Fruit fly (Drosophila melanogaster) whole organism, prepupa: ENCODE data around the gene CG42390.
A peak's percentile ranks its signal among the peaks of the same experiment; 100 is the strongest.

Source experiments
- Blimp-1 ChIP-seq: fragments of 200-800 bp; sonication (Bioruptor generic); optimal IDR thresholded peaks from 3 replicates; lab custom pipeline; 2017; ENCODE audit warnings: missing biosample characterization, missing genetic modification characterization, mild to moderate bottlenecking, moderate library complexity, missing genetic modification reagents
- CG10631 ChIP-seq: fragments of 200-800 bp; sonication (Bioruptor generic); optimal IDR thresholded peaks from 2 replicates; lab custom pipeline; 2016; ENCODE audit warnings: missing biosample characterization, missing genetic modification characterization
- CG10669 ChIP-seq: fragments of 200-800 bp; sonication (Bioruptor generic); optimal IDR thresholded peaks from 3 replicates; lab custom pipeline; 2018; ENCODE audit warnings: missing biosample characterization, mild to moderate bottlenecking, missing genetic modification characterization, moderate library complexity
- CG11762 ChIP-seq: fragments of 200-800 bp; sonication (Bioruptor generic); optimal IDR thresholded peaks from 3 replicates; lab custom pipeline; 2016; ENCODE audit warnings: missing biosample characterization, missing genetic modification characterization; ENCODE audit not compliant: insufficient read depth
- CG11902 ChIP-seq: fragments of 200-800 bp; sonication (Bioruptor generic); optimal IDR thresholded peaks from 3 replicates; lab custom pipeline; 2016; ENCODE audit warnings: missing biosample characterization, missing genetic modification characterization
- CG15336 ChIP-seq: fragments of 200-800 bp; sonication (Bioruptor generic); IDR thresholded peaks from 2 replicates; pipeline ENCODE4 v1.3.6; 2022; ENCODE audit warnings: missing biosample characterization, missing genetic modification characterization
- CG1621 ChIP-seq: fragments of 200-800 bp; sonication (Bioruptor generic); optimal IDR thresholded peaks from 3 replicates; lab custom pipeline; 2018; ENCODE audit warnings: missing biosample characterization, mild to moderate bottlenecking, missing genetic modification characterization
- CG34406 ChIP-seq: fragments of 200-800 bp; sonication (Bioruptor generic); optimal IDR thresholded peaks from 3 replicates; lab custom pipeline; 2016; ENCODE audit warnings: missing biosample characterization, missing genetic modification characterization
- CG6163 ChIP-seq: fragments of 200-800 bp; sonication (Bioruptor generic); IDR thresholded peaks from 3 replicates; pipeline ENCODE4 v1.3.6; 2022; ENCODE audit warnings: missing biosample characterization, missing genetic modification characterization
- CG6276 ChIP-seq: fragments of 200-800 bp; sonication (Bioruptor generic); optimal IDR thresholded peaks from 2 replicates; lab custom pipeline; 2017; ENCODE audit warnings: missing biosample characterization, mild to moderate bottlenecking, missing genetic modification characterization
- CG6792 ChIP-seq: fragments of 200-800 bp; sonication (Bioruptor generic); optimal IDR thresholded peaks from 3 replicates; lab custom pipeline; 2016; ENCODE audit warnings: missing biosample characterization, missing genetic modification characterization
- CG6808 ChIP-seq: fragments of 200-800 bp; sonication (Bioruptor generic); optimal IDR thresholded peaks from 3 replicates; lab custom pipeline; 2017; ENCODE audit warnings: missing biosample characterization, missing genetic modification characterization, mild to moderate bottlenecking, moderate library complexity, missing genetic modification reagents
- CG6854 ChIP-seq: fragments of 200-800 bp; sonication (Bioruptor generic); optimal IDR thresholded peaks from 2 replicates; lab custom pipeline; 2017; ENCODE audit warnings: missing biosample characterization, mild to moderate bottlenecking, missing genetic modification characterization
- CG7368 ChIP-seq: fragments of 200-800 bp; sonication (Bioruptor generic); optimal IDR thresholded peaks from 3 replicates; lab custom pipeline; 2016; ENCODE audit warnings: missing biosample characterization, missing genetic modification characterization
- CG8119 ChIP-seq: fragments of 200-800 bp; sonication (Bioruptor generic); IDR thresholded peaks from 3 replicates; pipeline ENCODE4 v1.3.6; 2022; ENCODE audit warnings: missing biosample characterization, missing genetic modification characterization
- CG8319 ChIP-seq: fragments of 200-800 bp; sonication (Bioruptor generic); optimal IDR thresholded peaks from 3 replicates; lab custom pipeline; 2016; ENCODE audit warnings: missing biosample characterization, missing genetic modification characterization
- CG8632 ChIP-seq: fragments of 200-800 bp; sonication (Bioruptor generic); optimal IDR thresholded peaks from 3 replicates; lab custom pipeline; 2016; ENCODE audit warnings: missing biosample characterization, missing genetic modification characterization
- CG9139 ChIP-seq: fragments of 200-800 bp; sonication (Bioruptor generic); optimal IDR thresholded peaks from 3 replicates; lab custom pipeline; 2017; ENCODE audit warnings: missing biosample characterization, mild to moderate bottlenecking, missing genetic modification characterization
- Eip75B ChIP-seq: fragments of 200-800 bp; sonication (Bioruptor generic); optimal IDR thresholded peaks from 3 replicates; lab custom pipeline; 2016; ENCODE audit warnings: missing biosample characterization, missing genetic modification characterization
- Eip78C ChIP-seq: fragments of 200-800 bp; sonication (Bioruptor generic); peaks from one replicate; lab custom pipeline; 2016; ENCODE audit warnings: missing biosample characterization, missing genetic modification characterization
- Eip93F ChIP-seq: fragments of 200-800 bp; sonication (Bioruptor generic); optimal IDR thresholded peaks from 2 replicates; lab custom pipeline; 2016; ENCODE audit warnings: missing biosample characterization, mild to moderate bottlenecking, missing genetic modification characterization
- Ets21C ChIP-seq: fragments of 200-800 bp; sonication (Bioruptor generic); optimal IDR thresholded peaks from 3 replicates; lab custom pipeline; 2016; ENCODE audit warnings: missing biosample characterization, missing genetic modification characterization
- Hr38 ChIP-seq: sonication (Bioruptor generic); optimal IDR thresholded peaks from 2 replicates; lab custom pipeline; 2016; ENCODE audit warnings: missing biosample characterization, missing genetic modification characterization
- Hr39 ChIP-seq: fragments of 200-800 bp; sonication (Bioruptor generic); optimal IDR thresholded peaks from 2 replicates; lab custom pipeline; 2016; ENCODE audit warnings: missing biosample characterization, missing genetic modification characterization
- Hr4 ChIP-seq: fragments of 200-800 bp; sonication (Bioruptor generic); optimal IDR thresholded peaks from 3 replicates; lab custom pipeline; 2016; ENCODE audit warnings: missing biosample characterization, missing genetic modification characterization
- Lpt ChIP-seq: fragments of 200-800 bp; sonication (Bioruptor generic); optimal IDR thresholded peaks from 3 replicates; lab custom pipeline; 2016; ENCODE audit warnings: missing biosample characterization, missing genetic modification characterization
- Met ChIP-seq: fragments of 200-800 bp; sonication (Bioruptor generic); optimal IDR thresholded peaks from 3 replicates; lab custom pipeline; 2016; ENCODE audit warnings: missing biosample characterization, missing genetic modification characterization
- Sox102F ChIP-seq: fragments of 200-800 bp; sonication (Bioruptor generic); optimal IDR thresholded peaks from 2 replicates; lab custom pipeline; 2016; ENCODE audit warnings: missing biosample characterization, mild to moderate bottlenecking, missing genetic modification characterization
- Sox14 ChIP-seq: fragments of 200-800 bp; sonication (Bioruptor generic); optimal IDR thresholded peaks from 3 replicates; lab custom pipeline; 2016; ENCODE audit warnings: missing biosample characterization, missing genetic modification characterization
- Sox15 ChIP-seq: fragments of 200-800 bp; sonication (Bioruptor generic); optimal IDR thresholded peaks from 3 replicates; lab custom pipeline; 2016; ENCODE audit warnings: missing biosample characterization, missing genetic modification characterization
- achi ChIP-seq: fragments of 200-800 bp; sonication (Bioruptor generic); optimal IDR thresholded peaks from 3 replicates; lab custom pipeline; 2016; ENCODE audit warnings: missing biosample characterization, missing genetic modification characterization
- dac ChIP-seq: fragments of 200-800 bp; sonication (Bioruptor generic); optimal IDR thresholded peaks from 2 replicates; lab custom pipeline; 2017; ENCODE audit warnings: missing biosample characterization, mild to moderate bottlenecking, missing genetic modification characterization
- esn ChIP-seq: fragments of 200-800 bp; sonication (Bioruptor generic); optimal IDR thresholded peaks from 2 replicates; lab custom pipeline; 2016; ENCODE audit warnings: missing biosample characterization, mild to moderate bottlenecking, missing genetic modification characterization, moderate library complexity
- lz ChIP-seq: fragments of 200-800 bp; sonication (Bioruptor generic); optimal IDR thresholded peaks from 3 replicates; lab custom pipeline; 2016; ENCODE audit warnings: missing biosample characterization, missing genetic modification characterization
- pdm3 ChIP-seq: fragments of 200-800 bp; sonication (Bioruptor generic); optimal IDR thresholded peaks from 3 replicates; lab custom pipeline; 2016; ENCODE audit warnings: missing biosample characterization, missing genetic modification characterization
- salr ChIP-seq, 2 experiments: fragments of 200-800 bp; sonication (Bioruptor generic); optimal IDR thresholded peaks; 3 replicates each; lab custom pipeline; 2016 to 2018; ENCODE audit warnings: missing biosample characterization in 2 of 2, missing genetic modification characterization in 2 of 2, mild to moderate bottlenecking in 1 of 2
- spab ChIP-seq: fragments of 200-800 bp; sonication (Bioruptor generic); optimal IDR thresholded peaks from 2 replicates; lab custom pipeline; 2017; ENCODE audit warnings: missing biosample characterization, mild to moderate bottlenecking, missing genetic modification characterization, missing genetic modification reagents
- ss ChIP-seq, 2 experiments: fragments of 200-800 bp; sonication (Bioruptor generic); optimal IDR thresholded peaks; 2 replicates in 1 of 2; 3 replicates in 1 of 2; lab custom pipeline; 2017 to 2018; ENCODE audit warnings: mild to moderate bottlenecking in 2 of 2, missing biosample characterization in 2 of 2, missing genetic modification characterization in 2 of 2, moderate library complexity in 1 of 2
- topi ChIP-seq: fragments of 200-800 bp; sonication (Bioruptor generic); optimal IDR thresholded peaks from 3 replicates; lab custom pipeline; 2016; ENCODE audit warnings: missing biosample characterization, missing genetic modification characterization

CG42390 gene

dm6 chr3R:22158243-22158642 lies 38.4 kb downstream of the CG42390 start (continued):
- TF ChIP-seq CG10669 (GFP tag; lab: Kevin White, UChicago) (peak; percentile 36), Blimp-1 (GFP tag; lab: Kevin White, UChicago) (no peak), CG6792 (GFP tag; lab: Kevin White, UChicago) (peak; percentile 23), topi (GFP tag; lab: Kevin White, UChicago) (peak; percentile 1), CG11762 (GFP tag; lab: Kevin White, UChicago) (peak; percentile 5), ss (GFP tag; optimal IDR thresholded peaks at IDR 0.05; lab: Kevin White, UChicago) (peak in 1 of 2 experiments; percentile 59), achi (GFP tag; lab: Kevin White, UChicago) (peak; percentile 35), Sox15 (GFP tag; lab: Kevin White, UChicago) (no peak), Hr38 (GFP tag; lab: Kevin White, UChicago) (no peak), Hr4 (no peak), Hr39 (GFP tag; lab: Kevin White, UChicago) (no peak), Sox14 (peak; percentile 47), CG6854 (no peak), pdm3 (GFP tag; lab: Kevin White, UChicago) (peak; percentile 30), Sox102F (GFP tag; lab: Kevin White, UChicago) (no peak), CG8119 (GFP tag; lab: Robert Waterston, UW) (peak; percentile 54; the same call in 2 of the 3 replicates), esn (GFP tag; lab: Kevin White, UChicago) (no peak), Eip75B (GFP tag; lab: Kevin White, UChicago) (peak; percentile 68), Eip93F (GFP tag; lab: Kevin White, UChicago) (no peak), CG8319 (GFP tag; lab: Kevin White, UChicago) (no peak), CG8632 (no peak), CG6276 (GFP tag; lab: Kevin White, UChicago) (peak; percentile 13), Lpt (peak; percentile 4), CG7368 (GFP tag; lab: Kevin White, UChicago) (no peak), Ets21C (GFP tag; lab: Kevin White, UChicago) (no peak), CG34406 (no peak), Eip78C (GFP tag; lab: Kevin White, UChicago) (peak; percentile 86), spab (GFP tag; lab: Kevin White, UChicago) (peak; percentile 49), CG11902 (GFP tag; lab: Kevin White, UChicago) (no peak), salr (GFP tag; optimal IDR thresholded peaks at IDR 0.05; lab: Kevin White, UChicago) (peak in 1 of 2 experiments; percentile 32)

DNA sequence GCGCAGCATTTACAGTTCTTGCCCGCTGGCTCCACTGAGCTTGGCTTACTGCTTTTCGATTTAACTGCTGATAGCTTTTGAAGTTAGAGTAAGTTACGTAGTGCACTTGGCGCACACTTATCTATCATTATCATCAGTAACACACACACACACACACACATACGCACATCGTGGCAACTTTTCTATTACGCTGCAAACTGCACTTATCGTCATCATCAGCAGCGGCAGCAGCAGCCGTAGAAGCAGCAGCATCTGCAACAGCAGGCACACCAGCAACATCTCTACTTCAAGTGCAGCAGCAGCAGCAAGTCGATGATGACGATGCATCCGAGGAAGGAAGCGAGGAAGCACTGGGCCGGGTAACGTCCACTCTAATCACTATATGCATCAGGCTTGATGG lies 38.8 kb downstream of the CG42390 start:
- no peak for TF ChIP-seq salr (GFP tag; optimal IDR thresholded peaks at IDR 0.05; lab: Kevin White, UChicago)
- TF ChIP-seq CG9139 (GFP tag; lab: Kevin White, UChicago), result no peak
- no peak for TF ChIP-seq Met
- TF ChIP-seq CG10631, result no peak
- no peak for TF ChIP-seq CG10669 (GFP tag; lab: Kevin White, UChicago)
- TF ChIP-seq Eip75B (GFP tag; lab: Kevin White, UChicago), result no peak
- no peak for TF ChIP-seq CG6808 (GFP tag; lab: Kevin White, UChicago)
- TF ChIP-seq CG1621 (tag; lab: Kevin White, UChicago), result no peak
- TF ChIP-seq CG6163, result no peak
- no peak for TF ChIP-seq pdm3 (GFP tag; lab: Kevin White, UChicago)
- no peak for TF ChIP-seq achi (GFP tag; lab: Kevin White, UChicago)
- no peak for TF ChIP-seq CG15336 (GFP tag; lab: Robert Waterston, UW)
- no peak for TF ChIP-seq Sox15 (GFP tag; lab: Kevin White, UChicago)
- no peak for TF ChIP-seq Eip78C (GFP tag; lab: Kevin White, UChicago)
- no peak for TF ChIP-seq CG6854
- TF ChIP-seq lz, result no peak
- no peak for TF ChIP-seq ss (GFP tag; optimal IDR thresholded peaks at IDR 0.05; lab: Kevin White, UChicago)
- no peak for TF ChIP-seq Lpt
- TF ChIP-seq CG8632, result no peak
- TF ChIP-seq dac (GFP tag; lab: Kevin White, UChicago), result no peak
